Worm (Caenorhabditis elegans) whole organism, L1 larva: ENCODE data around the gene idpb-3.

ENCODE experiments used
- C16A3.4 ChIP-seq: fragments of 150-350 bp; optimal IDR thresholded peaks from 2 replicates; lab custom pipeline; 2014; ENCODE audit warnings: missing biosample characterization, missing genetic modification characterization
- Y116A8C.19 ChIP-seq: sonication (generic microtip); optimal IDR thresholded peaks from 2 replicates; lab custom pipeline; 2016; ENCODE audit warnings: missing compliant biosample characterization, missing genetic modification characterization, borderline replicate concordance
- aly-2 ChIP-seq: fragments of 150-350 bp; optimal IDR thresholded peaks from 2 replicates; lab custom pipeline; 2014; ENCODE audit warnings: missing biosample characterization, missing genetic modification characterization
- blmp-1 ChIP-seq: fragments of 150-350 bp; optimal IDR thresholded peaks from 2 replicates; lab custom pipeline; 2014; ENCODE audit warnings: missing biosample characterization, missing genetic modification characterization
- ceh-63 ChIP-seq: fragments of 200-800 bp; sonication (Bioruptor generic); optimal IDR thresholded peaks from 2 replicates; lab custom pipeline; 2018; ENCODE audit warnings: mild to moderate bottlenecking, missing genetic modification characterization, missing compliant biosample characterization
- ceh-8 ChIP-seq: fragments of 200-800 bp; sonication (Bioruptor generic); optimal IDR thresholded peaks from 2 replicates; lab custom pipeline; 2018; ENCODE audit warnings: mild to moderate bottlenecking, missing genetic modification characterization, moderate library complexity, missing compliant biosample characterization
- ceh-88 ChIP-seq: fragments of 200-800 bp; sonication (Bioruptor generic); IDR thresholded peaks from 2 replicates; pipeline ENCODE4 v1.3.6; 2022; ENCODE audit warnings: missing genetic modification characterization, missing compliant biosample characterization
- ces-1 ChIP-seq: fragments of 150-350 bp; optimal IDR thresholded peaks from 2 replicates; lab custom pipeline; 2014; ENCODE audit warnings: missing biosample characterization, missing genetic modification reagents, missing genetic modification characterization
- dsc-1 ChIP-seq: sonication (generic microtip); optimal IDR thresholded peaks from 2 replicates; lab custom pipeline; 2016; ENCODE audit warnings: mild to moderate bottlenecking, missing genetic modification characterization, missing compliant biosample characterization
- efl-1 ChIP-seq, 4 experiments: fragments of 150-350 bp; optimal IDR thresholded peaks in 3 of 4; peaks in 1 of 4; 1 replicate in 1 of 4; 2 replicates in 3 of 4; lab custom pipeline; 2014; ENCODE audit warnings: missing biosample characterization in 2 of 4, missing genetic modification characterization in 2 of 4, missing genetic modification reagents in 2 of 4
- efl-3 ChIP-seq: fragments of 200-800 bp; sonication (Bioruptor generic); optimal IDR thresholded peaks from 2 replicates; lab custom pipeline; 2018; ENCODE audit warnings: mild to moderate bottlenecking, missing genetic modification characterization, missing compliant biosample characterization
- egl-13 ChIP-seq: sonication (generic microtip); optimal IDR thresholded peaks from 2 replicates; lab custom pipeline; 2016; ENCODE audit warnings: missing genotype, missing genetic modification reagents, missing genetic modification characterization, missing compliant biosample characterization
- elt-2 ChIP-seq: sonication (generic microtip); optimal IDR thresholded peaks from 2 replicates; lab custom pipeline; 2016; ENCODE audit warnings: missing genetic modification characterization, mild to moderate bottlenecking, inconsistent platforms, missing compliant biosample characterization, missing genetic modification reagents
- elt-3 ChIP-seq, 6 experiments: fragments of 150-350 bp in 1 of 6; sonication (generic microtip); optimal IDR thresholded peaks; 2 replicates each; lab custom pipeline; 2017 to 2018; ENCODE audit warnings: missing biosample characterization in 6 of 6, missing genetic modification characterization in 6 of 6, inconsistent platforms in 1 of 6
- fkh-10 ChIP-seq: sonication (generic microtip); optimal IDR thresholded peaks from 2 replicates; lab custom pipeline; 2017; ENCODE audit warnings: missing biosample characterization, missing genetic modification reagents, missing genetic modification characterization
- fkh-4 ChIP-seq: sonication (generic microtip); optimal IDR thresholded peaks from 2 replicates; lab custom pipeline; 2016; ENCODE audit warnings: missing compliant biosample characterization, missing genetic modification characterization, borderline replicate concordance
- grh-1 ChIP-seq: fragments of 200-800 bp; sonication (Bioruptor generic); IDR thresholded peaks from 2 replicates; pipeline ENCODE4 v1.3.6; 2022; ENCODE audit warnings: missing genetic modification reagents, missing genetic modification characterization, missing compliant biosample characterization
- hlh-17 ChIP-seq: fragments of 200-800 bp; sonication (Bioruptor generic); optimal IDR thresholded peaks from 2 replicates; lab custom pipeline; 2018; ENCODE audit warnings: missing genetic modification characterization, mild to moderate bottlenecking, missing compliant biosample characterization, moderate library complexity, borderline replicate concordance
- hlh-4 ChIP-seq: sonication (generic microtip); optimal IDR thresholded peaks from 2 replicates; lab custom pipeline; 2016; ENCODE audit warnings: mild to moderate bottlenecking, missing genetic modification characterization, missing compliant biosample characterization
- hpl-2 ChIP-seq: fragments of 150-350 bp; optimal IDR thresholded peaks from 2 replicates; lab custom pipeline; 2014; ENCODE audit warnings: missing biosample characterization, missing genetic modification reagents, missing genetic modification characterization
- isw-1 ChIP-seq: fragments of 200-800 bp; sonication (Bioruptor generic); IDR thresholded peaks from 2 replicates; pipeline ENCODE4 v1.3.6; 2022; ENCODE audit warnings: missing genetic modification characterization, missing compliant biosample characterization
- lin-35 ChIP-seq, 2 experiments: fragments of 150-350 bp; optimal IDR thresholded peaks; 2 replicates each; lab custom pipeline; 2014; ENCODE audit warnings: missing biosample characterization in 2 of 2, missing genetic modification characterization in 2 of 2, missing genetic modification reagents in 2 of 2
- lin-39 ChIP-seq: fragments of 150-350 bp; optimal IDR thresholded peaks from 2 replicates; lab custom pipeline; 2014; ENCODE audit warnings: missing biosample characterization, missing genetic modification reagents, missing genetic modification characterization
- lir-3 ChIP-seq: sonication (generic microtip); optimal IDR thresholded peaks from 2 replicates; lab custom pipeline; 2016; ENCODE audit warnings: mild to moderate bottlenecking, missing genetic modification characterization, moderate library complexity, missing compliant biosample characterization; ENCODE audit not compliant: poor library complexity
- mab-9 ChIP-seq: fragments of 200-800 bp; sonication (Bioruptor generic); IDR thresholded peaks from 2 replicates; pipeline ENCODE4 v1.3.6; 2022; ENCODE audit warnings: missing genetic modification reagents, missing genetic modification characterization, missing compliant biosample characterization
- mdl-1 ChIP-seq, 2 experiments: fragments of 150-350 bp; optimal IDR thresholded peaks; 2 replicates each; lab custom pipeline; 2014 to 2017; ENCODE audit warnings: missing biosample characterization in 2 of 2, missing genetic modification characterization in 2 of 2, inconsistent platforms in 1 of 2
- mep-1 ChIP-seq: fragments of 150-350 bp; optimal IDR thresholded peaks from 2 replicates; lab custom pipeline; 2014; ENCODE audit warnings: missing biosample characterization, missing genetic modification characterization
- nhr-237 ChIP-seq: fragments of 150-350 bp; optimal IDR thresholded peaks from 2 replicates; lab custom pipeline; 2014; ENCODE audit warnings: missing biosample characterization, missing genetic modification characterization
- nhr-28 ChIP-seq: fragments of 150-350 bp; optimal IDR thresholded peaks from 2 replicates; lab custom pipeline; 2014; ENCODE audit warnings: missing biosample characterization, missing genetic modification characterization
- nhr-47 ChIP-seq: sonication (generic microtip); optimal IDR thresholded peaks from 2 replicates; lab custom pipeline; 2016; ENCODE audit warnings: mild to moderate bottlenecking, missing genetic modification characterization, moderate library complexity, missing compliant biosample characterization
- nhr-71 ChIP-seq: sonication (generic microtip); optimal IDR thresholded peaks from 2 replicates; lab custom pipeline; 2016; ENCODE audit warnings: mild to moderate bottlenecking, missing genetic modification characterization, moderate library complexity, missing compliant biosample characterization
- nhr-85 ChIP-seq: sonication (generic microtip); peaks from one replicate; lab custom pipeline; 2016; ENCODE audit warnings: missing genetic modification characterization, inconsistent platforms, missing compliant biosample characterization
- nhr-90 ChIP-seq: sonication (generic microtip); optimal IDR thresholded peaks from 2 replicates; lab custom pipeline; 2016; ENCODE audit warnings: mild to moderate bottlenecking, missing genetic modification characterization, missing compliant biosample characterization; ENCODE audit not compliant: poor library complexity
- pax-3 ChIP-seq: fragments of 200-800 bp; sonication (Bioruptor generic); optimal IDR thresholded peaks from 2 replicates; lab custom pipeline; 2018; ENCODE audit warnings: mild to moderate bottlenecking, missing genetic modification characterization, moderate library complexity, missing compliant biosample characterization
- skn-1 ChIP-seq: fragments of 150-350 bp; optimal IDR thresholded peaks from 2 replicates; lab custom pipeline; 2014; ENCODE audit warnings: missing biosample characterization, missing genetic modification characterization
- snu-23 ChIP-seq: sonication (generic microtip); optimal IDR thresholded peaks from 2 replicates; lab custom pipeline; 2016; ENCODE audit warnings: missing genetic modification characterization, missing compliant biosample characterization
- swsn-7 ChIP-seq: sonication (generic microtip); optimal IDR thresholded peaks from 2 replicates; lab custom pipeline; 2016; ENCODE audit warnings: missing genetic modification characterization, missing compliant biosample characterization
- tlp-1 ChIP-seq: fragments of 150-350 bp; optimal IDR thresholded peaks from 2 replicates; lab custom pipeline; 2014; ENCODE audit warnings: missing biosample characterization, missing genetic modification characterization
- unc-130 ChIP-seq: fragments of 150-350 bp; optimal IDR thresholded peaks from 2 replicates; lab custom pipeline; 2017; ENCODE audit warnings: missing biosample characterization, missing genetic modification characterization, inconsistent platforms
- unc-98 ChIP-seq: fragments of 200-800 bp; sonication (Bioruptor generic); IDR thresholded peaks from 2 replicates; pipeline ENCODE4 v1.3.6; 2022; ENCODE audit warnings: missing genetic modification characterization, missing compliant biosample characterization
- vab-15 ChIP-seq: sonication (generic microtip); optimal IDR thresholded peaks from 2 replicates; lab custom pipeline; 2017; ENCODE audit warnings: missing genotype, mild to moderate bottlenecking, missing genetic modification characterization, missing compliant biosample characterization
- xbp-1 ChIP-seq: sonication (generic microtip); optimal IDR thresholded peaks from 2 replicates; lab custom pipeline; 2016; ENCODE audit warnings: missing genetic modification characterization, missing compliant biosample characterization
- zag-1 ChIP-seq: fragments of 150-350 bp; optimal IDR thresholded peaks from 2 replicates; lab custom pipeline; 2014; ENCODE audit warnings: missing biosample characterization, missing genetic modification characterization
- zip-4 ChIP-seq: fragments of 200-800 bp; sonication (Bioruptor generic); optimal IDR thresholded peaks from 2 replicates; lab custom pipeline; 2018; ENCODE audit warnings: mild to moderate bottlenecking, missing genetic modification characterization, moderate library complexity, missing compliant biosample characterization

Gene idpb-3

ce11 chrII:5081124-5081913, 20.3 kb downstream of the idpb-3 start, which contains the start of gene dsh-2 (continued):
- no peak for TF ChIP-seq efl-3 (GFP tag; lab: Kevin White, UChicago)
- TF ChIP-seq tlp-1 (tag; lab: Kevin White, UChicago) = no peak
- TF ChIP-seq fkh-10 (GFP tag; lab: Kevin White, UChicago) = no peak
- TF ChIP-seq isw-1 = no peak
- TF ChIP-seq nhr-47 (tag; lab: Kevin White, UChicago) = peak; percentile 48
- peak; percentile 52 for TF ChIP-seq C16A3.4 (tag; lab: Kevin White, UChicago)
- peak; percentile 84 for TF ChIP-seq elt-2 (tag; lab: Kevin White, UChicago)
- peak; percentile 68 to 92 for TF ChIP-seq lin-35 (GFP tag; optimal IDR thresholded peaks at IDR 0.05; lab: Kevin White, UChicago)
- no peak for TF ChIP-seq ceh-8
- TF ChIP-seq fkh-4 (tag; lab: Kevin White, UChicago) = no peak
- no peak for TF ChIP-seq hlh-17 (GFP tag; lab: Kevin White, UChicago)
- no peak for TF ChIP-seq Y116A8C.19 (tag; lab: Kevin White, UChicago)
- TF ChIP-seq vab-15 (tag; lab: Kevin White, UChicago) = no peak
- TF ChIP-seq ceh-63 (GFP tag; lab: Kevin White, UChicago) = no peak
- peak in 3 of 6 experiments; percentile 36 to 51 (median 41) for TF ChIP-seq elt-3 (tag; optimal IDR thresholded peaks at IDR 0.05; lab: Kevin White, UChicago)
- peak; percentile 72 to 82 for TF ChIP-seq efl-1 (optimal IDR thresholded peaks at IDR 0.05; lab: Kevin White, UChicago)
- TF ChIP-seq efl-1 (GFP tag; optimal IDR thresholded peaks at IDR 0.05 in 1 of 2; lab: Kevin White, UChicago) = peak; percentile 82 to 98
- peak; percentile 46 for TF ChIP-seq unc-130 (tag; lab: Kevin White, UChicago)
- TF ChIP-seq zag-1 = no peak
- peak; percentile 32 for TF ChIP-seq aly-2
- peak; percentile 42 for TF ChIP-seq xbp-1
- TF ChIP-seq hpl-2 (GFP tag; lab: Kevin White, UChicago) = no peak
- no peak for TF ChIP-seq nhr-28 (tag; lab: Kevin White, UChicago)
- peak; percentile 17 for TF ChIP-seq lir-3 (tag; lab: Kevin White, UChicago)
- no peak for TF ChIP-seq pax-3 (tag; lab: Kevin White, UChicago)
- peak; percentile 9 for TF ChIP-seq skn-1 (tag; lab: Kevin White, UChicago)
- TF ChIP-seq nhr-85 (tag; lab: Kevin White, UChicago) = peak; percentile 91
- TF ChIP-seq zip-4 (GFP tag; lab: Kevin White, UChicago) = no peak
- TF ChIP-seq mab-9 = no peak
- peak; percentile 63 for TF ChIP-seq nhr-90 (tag; lab: Kevin White, UChicago)
- TF ChIP-seq lin-39 (tag; lab: Kevin White, UChicago) = no peak
- no peak for TF ChIP-seq egl-13 (tag; lab: Kevin White, UChicago)
- TF ChIP-seq, all 84 proteins: peak for 35

DNA sequence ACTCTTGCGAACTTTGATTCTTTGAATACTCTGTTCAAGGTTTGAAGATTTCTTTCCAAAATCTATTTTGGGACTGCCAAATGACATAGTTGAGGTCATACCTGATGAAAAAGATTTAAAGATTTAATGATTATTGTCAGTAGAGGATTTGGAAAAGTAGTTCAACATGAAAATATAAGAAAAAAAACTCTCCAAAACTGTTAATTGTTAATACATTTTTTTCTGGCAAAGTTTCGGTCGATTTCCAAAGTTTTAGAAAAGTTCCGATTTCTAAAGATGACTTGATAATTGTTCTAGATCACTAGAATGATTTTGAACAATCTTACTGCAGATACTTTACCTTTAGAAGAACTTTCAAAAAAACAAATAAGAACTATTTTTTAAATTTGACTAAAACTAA, 30.3 kb downstream of the idpb-3 start, which contains the start of gene C27A2.7:
TSS of gene C27A2.7 (minus strand) at position 101 of the 400 bp plus-strand sequence.
- TF ChIP-seq fkh-10 (GFP tag; lab: Kevin White, UChicago) = no peak
- TF ChIP-seq blmp-1 = no peak

DNA sequence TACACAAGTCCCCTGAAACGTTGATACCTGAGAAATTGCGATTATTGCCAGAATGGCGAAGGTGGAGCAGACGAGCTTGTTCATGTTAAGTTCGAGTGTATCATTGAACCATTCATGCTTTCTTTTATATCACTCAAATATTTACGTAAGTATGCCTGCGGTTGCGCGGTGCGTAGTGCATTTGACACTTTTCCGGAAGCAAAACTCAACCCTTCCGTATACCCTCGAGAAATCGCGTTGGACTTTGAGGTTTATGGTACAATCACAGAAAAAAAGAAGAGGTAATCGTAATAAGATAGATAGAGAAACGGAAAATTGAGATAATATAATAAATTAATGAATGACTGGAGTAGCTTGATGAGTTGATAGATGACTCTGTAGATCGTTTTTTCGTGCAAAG, 32.1 kb downstream of the idpb-3 start, which contains the start of gene idpb-2:
TSS of gene idpb-2 (minus strand) at position 101 of the 400 bp plus-strand sequence.
- TF ChIP-seq mep-1 = no peak
- no peak for TF ChIP-seq nhr-237 (tag; lab: Kevin White, UChicago)
- no peak for TF ChIP-seq efl-3 (GFP tag; lab: Kevin White, UChicago)
- no peak for TF ChIP-seq ces-1
- TF ChIP-seq grh-1 (GFP tag; lab: Robert Waterston, UW) = no peak
- TF ChIP-seq lir-3 (tag; lab: Kevin White, UChicago) = no peak
- TF ChIP-seq swsn-7 (tag; lab: Kevin White, UChicago) = no peak
- TF ChIP-seq mdl-1 (tag; optimal IDR thresholded peaks at IDR 0.05; lab: Kevin White, UChicago) = no peak
- TF ChIP-seq hlh-17 (GFP tag; lab: Kevin White, UChicago) = no peak
- TF ChIP-seq zip-4 (GFP tag; lab: Kevin White, UChicago) = no peak
- no peak for TF ChIP-seq nhr-71 (tag; lab: Kevin White, UChicago)
- TF ChIP-seq Y116A8C.19 (tag; lab: Kevin White, UChicago) = no peak
- no peak for TF ChIP-seq snu-23
- TF ChIP-seq unc-98 = no peak
- no peak for TF ChIP-seq hlh-4
- no peak for TF ChIP-seq unc-130 (tag; lab: Kevin White, UChicago)
- no peak for TF ChIP-seq dsc-1 (tag; lab: Kevin White, UChicago)
- TF ChIP-seq lin-39 (tag; lab: Kevin White, UChicago) = no peak
- TF ChIP-seq ceh-8 = no peak
- no peak for TF ChIP-seq ceh-88 (GFP tag; lab: Robert Waterston, UW)
